Worm (Caenorhabditis elegans) whole organism, L4/young adult: ENCODE measurements around the gene srh-178.
"Not testable (repeated sequence)": the region's sequence is repeated elsewhere in the genome, so short reads cannot be mapped to it uniquely, and the experiment has no call there.

Source experiments
- W03F9.2 ChIP-seq: fragments of 150-350 bp; optimal IDR thresholded peaks from 2 replicates; lab custom pipeline; 2014; ENCODE audit warnings: missing biosample characterization, missing genetic modification characterization
- dao-5 ChIP-seq: sonication (generic microtip); optimal IDR thresholded peaks from 2 replicates; lab custom pipeline; 2016; ENCODE audit warnings: missing genotype, missing genetic modification characterization, moderate library complexity, missing compliant biosample characterization
- him-1 ChIP-seq: sonication (generic microtip); optimal IDR thresholded peaks from 2 replicates; lab custom pipeline; 2016; ENCODE audit warnings: missing genotype, missing genetic modification reagents, missing genetic modification characterization, missing compliant biosample characterization

The srh-178 gene

DNA sequence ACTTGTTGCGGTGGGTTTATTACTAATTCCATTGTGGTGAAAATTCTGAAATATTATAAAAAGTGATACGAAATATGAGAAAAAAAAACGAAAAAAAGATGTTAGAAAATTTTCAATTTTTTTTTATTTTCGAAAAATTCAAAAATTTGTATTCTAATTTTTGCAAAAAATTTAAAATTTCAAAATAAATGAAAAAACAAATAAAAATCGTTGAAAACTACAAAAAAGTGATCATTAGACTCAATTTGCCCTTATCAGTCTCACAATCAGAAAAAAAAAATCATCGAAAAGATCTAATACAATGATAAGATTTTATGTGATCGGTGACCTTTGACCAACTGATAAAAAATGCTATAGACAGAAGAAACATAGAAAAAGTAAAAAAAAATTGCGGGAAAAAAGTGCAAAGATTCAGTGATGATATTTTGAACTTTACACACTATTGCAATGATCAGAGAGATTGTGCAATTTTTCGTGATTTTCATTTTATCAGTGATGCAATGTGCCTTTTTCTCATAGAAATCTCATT is 18.9 kb downstream of the srh-178 start, which contains the start of gene ZK228.3:
Gene ZK228.3 (minus strand): TSS at position 51 of the 529 bp plus-strand sequence.
- no peak for TF ChIP-seq dao-5 (tag; lab: Kevin White, UChicago)
- no peak for TF ChIP-seq W03F9.2 (tag; lab: Kevin White, UChicago)
- no peak for TF ChIP-seq him-1 (tag; lab: Kevin White, UChicago)

DNA sequence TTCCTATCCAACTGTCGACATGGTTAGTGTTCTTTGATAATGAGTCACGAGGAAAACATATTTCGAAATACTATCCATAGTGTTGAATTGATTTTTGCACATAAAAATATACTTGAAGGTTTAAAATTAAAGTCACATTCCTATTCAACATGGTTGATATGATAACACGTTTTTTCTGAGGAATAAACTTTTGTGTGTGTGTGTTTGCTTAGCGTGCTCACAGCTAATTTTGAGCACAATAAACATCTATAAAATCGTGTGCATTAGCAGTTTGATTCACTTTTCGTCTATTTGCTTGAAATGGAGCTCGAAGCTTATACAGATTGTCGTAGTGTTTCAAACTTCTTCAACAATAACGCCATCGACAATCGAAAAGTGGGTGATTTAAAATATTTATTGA is 23.6 kb downstream of the srh-178 start, which contains the start of gene ZK228.10:
Gene ZK228.10 (plus strand): TSS at position 301 of the 400 bp plus-strand sequence.
- no peak for TF ChIP-seq W03F9.2 (tag; lab: Kevin White, UChicago)
- no peak for TF ChIP-seq dao-5 (tag; lab: Kevin White, UChicago)
- no peak for TF ChIP-seq him-1 (tag; lab: Kevin White, UChicago)

DNA sequence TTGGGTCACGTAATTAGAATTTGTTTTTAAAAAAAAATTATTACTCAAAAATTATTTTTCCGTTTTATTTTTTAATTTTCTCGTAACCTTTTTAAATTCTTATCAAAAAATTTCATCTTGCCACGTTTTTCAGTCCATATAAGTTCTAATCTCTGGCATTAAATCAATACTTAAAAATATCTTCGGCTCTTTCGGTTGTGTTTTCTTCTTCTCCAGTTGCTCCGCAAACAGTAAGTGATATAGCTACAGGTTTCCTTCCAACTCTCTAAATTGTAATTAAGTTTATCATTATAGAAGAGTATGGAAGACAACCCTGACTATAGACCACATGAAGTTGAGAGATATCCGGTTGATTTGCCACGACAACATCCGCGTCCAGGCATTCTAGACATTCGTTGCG is 36.0 kb downstream of the srh-178 start, which contains the start of gene ZK228.1:
Gene ZK228.1 (plus strand): TSS at position 301 of the 400 bp plus-strand sequence.
- no peak for TF ChIP-seq him-1 (tag; lab: Kevin White, UChicago)
- TF ChIP-seq W03F9.2 (tag; lab: Kevin White, UChicago): no peak
- TF ChIP-seq dao-5 (tag; lab: Kevin White, UChicago): no peak

DNA sequence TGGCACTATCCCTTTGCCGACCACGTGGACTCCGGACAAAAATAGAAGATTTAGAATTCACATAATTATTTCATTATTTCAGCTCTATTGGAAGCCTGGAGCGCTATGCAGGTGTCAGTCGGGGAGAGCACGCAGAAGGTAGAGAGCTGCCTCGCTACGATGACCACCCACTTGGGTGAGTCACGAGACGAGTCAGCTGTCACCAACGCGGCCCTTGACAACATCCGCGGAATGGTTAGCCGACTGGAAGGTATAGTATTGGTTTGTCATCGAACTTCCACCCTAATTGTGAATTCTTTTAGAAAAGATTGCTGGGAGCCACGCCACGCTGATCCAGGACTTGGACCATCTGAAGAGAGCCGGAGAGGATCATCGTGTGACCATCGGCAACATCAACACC is 40.7 kb downstream of the srh-178 start, which contains the start of gene ZK262.9:
Gene ZK262.9 (plus strand): TSS at position 301 of the 400 bp plus-strand sequence.
- not testable (repeated sequence) for TF ChIP-seq dao-5, W03F9.2, him-1 (tag; lab: Kevin White, UChicago)

DNA sequence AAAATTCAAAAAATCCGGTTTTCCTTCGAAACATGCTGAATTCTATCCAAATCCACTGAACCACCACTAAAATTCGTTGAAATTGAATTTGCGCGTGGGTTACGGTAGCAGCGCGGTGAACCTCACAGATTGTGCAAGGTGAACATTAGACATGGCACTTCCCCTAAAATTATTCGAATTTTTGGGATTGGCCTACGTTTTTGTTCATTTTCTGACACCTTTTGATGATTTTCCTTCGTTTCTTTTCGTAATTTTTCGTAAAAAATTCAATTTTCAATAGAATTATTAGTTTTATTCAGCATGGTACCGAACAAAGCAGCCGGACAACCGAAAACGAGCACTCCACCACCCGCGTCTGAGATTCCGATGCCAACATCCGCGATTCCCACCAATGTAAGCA is 42.0 kb downstream of the srh-178 start, which contains the start of gene ZK262.8:
Gene ZK262.8 (plus strand): TSS at position 301 of the 400 bp plus-strand sequence.
- no peak for TF ChIP-seq dao-5 (tag; lab: Kevin White, UChicago)
- TF ChIP-seq W03F9.2 (tag; lab: Kevin White, UChicago): no peak
- TF ChIP-seq him-1 (tag; lab: Kevin White, UChicago): no peak

DNA sequence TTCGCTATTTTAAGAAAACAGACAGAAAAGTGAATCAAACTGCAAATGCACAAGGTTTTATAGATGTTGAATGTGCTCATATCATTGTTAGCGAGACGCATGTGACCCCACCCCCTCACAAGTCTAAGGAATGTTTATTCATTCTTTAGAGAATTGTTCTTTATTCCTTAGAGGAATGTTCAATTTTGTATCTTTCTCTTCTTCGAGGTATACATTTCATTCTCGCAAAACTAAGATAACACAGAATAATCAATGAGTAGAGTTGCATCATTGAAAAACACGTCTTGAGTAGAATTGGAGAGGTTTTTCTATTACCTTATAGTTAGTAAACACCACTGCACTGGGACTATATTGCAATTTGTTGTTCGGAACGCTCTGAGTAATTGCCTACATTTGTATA is 45.2 kb downstream of the srh-178 start, which contains the start of gene ZK262.20:
Gene ZK262.20 (minus strand): TSS at position 101 of the 400 bp plus-strand sequence.
- TF ChIP-seq dao-5 (tag; lab: Kevin White, UChicago): no peak
- TF ChIP-seq him-1 (tag; lab: Kevin White, UChicago): no peak
- no peak for TF ChIP-seq W03F9.2 (tag; lab: Kevin White, UChicago)

DNA sequence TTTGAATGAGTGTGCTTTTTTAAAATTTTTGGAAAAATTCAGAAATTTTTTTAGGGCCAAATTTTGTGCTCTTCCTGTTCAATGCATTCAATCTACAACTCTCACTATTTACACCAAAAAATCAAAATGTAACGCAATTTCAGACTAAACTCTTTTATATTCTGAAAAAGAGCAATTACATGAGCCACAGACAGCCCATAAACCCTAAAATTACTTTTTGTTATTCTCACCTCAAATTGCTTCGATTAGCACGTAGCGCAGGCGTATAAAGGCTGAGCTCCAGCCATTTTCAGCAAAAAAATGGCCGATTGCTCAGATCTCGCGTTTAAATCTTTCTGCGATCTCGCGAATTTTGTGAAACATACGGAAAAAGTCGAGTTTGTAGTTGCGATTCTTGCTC is 48.7 kb downstream of the srh-178 start, which contains the start of gene srw-82:
Gene srw-82 (plus strand): TSS at position 301 of the 400 bp plus-strand sequence.
- TF ChIP-seq him-1 (tag; lab: Kevin White, UChicago): no peak
- TF ChIP-seq W03F9.2 (tag; lab: Kevin White, UChicago): no peak
- TF ChIP-seq dao-5 (tag; lab: Kevin White, UChicago): no peak

DNA sequence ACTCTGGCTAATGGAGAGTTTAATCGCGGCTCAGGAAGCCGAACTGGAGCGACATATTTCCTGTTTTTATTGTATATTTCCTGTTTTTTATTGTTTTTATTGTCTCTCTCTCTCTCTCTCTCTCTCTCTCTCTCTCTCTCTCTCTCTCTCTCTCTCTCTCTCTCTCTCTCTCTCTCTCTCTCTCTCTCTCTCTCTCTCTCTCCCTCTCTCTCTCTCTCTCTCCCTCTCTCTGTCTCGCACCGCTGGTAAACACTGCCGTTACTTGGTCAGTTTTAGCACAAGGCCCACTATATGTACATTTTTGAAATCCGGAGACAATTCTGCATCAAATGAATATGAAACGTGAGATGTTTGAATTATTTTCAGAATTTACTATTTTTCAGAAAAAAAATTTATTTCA is 49.3 kb downstream of the srh-178 start:
- TF ChIP-seq him-1 (tag; lab: Kevin White, UChicago) (no peak), dao-5 (tag; lab: Kevin White, UChicago) (no peak), W03F9.2 (tag; lab: Kevin White, UChicago) (no peak)
